Worm (Caenorhabditis elegans) whole organism, L1 larva: ENCODE data around the gene ttn-1.
A peak's percentile ranks its signal among the peaks of the same experiment; 100 is the strongest.

Source experiments
- egl-27 ChIP-seq, 2 experiments: fragments of 150-350 bp in 1 of 2; sonication (generic microtip); optimal IDR thresholded peaks; 3 replicates each; lab custom pipeline; 2017 to 2018; ENCODE audit warnings: missing biosample characterization in 2 of 2, missing genetic modification characterization in 2 of 2, missing genetic modification reagents in 2 of 2
- hlh-4 ChIP-seq: sonication (generic microtip); optimal IDR thresholded peaks from 2 replicates; lab custom pipeline; 2016; ENCODE audit warnings: mild to moderate bottlenecking, missing genetic modification characterization, missing compliant biosample characterization
- lin-39 ChIP-seq: fragments of 150-350 bp; optimal IDR thresholded peaks from 2 replicates; lab custom pipeline; 2014; ENCODE audit warnings: missing biosample characterization, missing genetic modification reagents, missing genetic modification characterization
- skn-1 ChIP-seq: fragments of 150-350 bp; optimal IDR thresholded peaks from 2 replicates; lab custom pipeline; 2014; ENCODE audit warnings: missing biosample characterization, missing genetic modification characterization

ce11 chrV:6229457-6229949 lies 27.1 kb upstream of the ttn-1 start:
- TF ChIP-seq lin-39 (tag; lab: Kevin White, UChicago) (no peak), egl-27 (tag; optimal IDR thresholded peaks at IDR 0.05; lab: Kevin White, UChicago) (peak; percentile 10 to 42), hlh-4 (tag; lab: Kevin White, UChicago) (no peak), skn-1 (peak; percentile 44)
